Fruit fly (Drosophila melanogaster): ENCODE results near the gene Mfap1.

DNA sequence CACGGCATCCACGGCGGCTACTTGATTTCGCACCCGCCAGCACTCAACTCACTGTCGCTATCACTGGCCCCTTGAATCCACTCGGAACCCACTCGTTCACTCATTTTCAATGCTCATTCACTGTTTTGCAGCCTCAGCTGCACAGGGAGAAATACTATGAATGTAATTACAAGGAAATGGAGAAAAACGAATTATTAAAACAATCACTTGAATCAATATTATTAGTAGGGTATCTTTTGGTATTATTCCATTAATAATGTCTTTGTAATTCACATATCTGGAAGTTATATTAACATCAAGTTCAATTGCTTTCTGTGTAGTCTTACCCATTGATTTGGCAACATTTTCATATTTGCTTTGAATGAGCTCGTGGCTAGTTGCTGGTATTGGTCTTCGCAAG lies 40.2 kb upstream of the Mfap1 start:
- TF ChIP-seq pad (GFP tag; optimal IDR thresholded peaks at IDR 0.05) (no peak), CG1620 (GFP tag; optimal IDR thresholded peaks at IDR 0.05) (no peak), cnc (optimal IDR thresholded peaks at IDR 0.05) (no peak), CG12768 (GFP tag; optimal IDR thresholded peaks at IDR 0.05) (no peak), CG14711 (tag; optimal IDR thresholded peaks at IDR 0.05) (no peak), Crg-1 (GFP tag; optimal IDR thresholded peaks at IDR 0.05) (no peak), CG5204 (GFP tag; optimal IDR thresholded peaks at IDR 0.05) (no peak), CG33017 (tag; optimal IDR thresholded peaks at IDR 0.05) (no peak), tj (GFP tag; optimal IDR thresholded peaks at IDR 0.05) (no peak), ovo (GFP tag; optimal IDR thresholded peaks at IDR 0.05) (no peak), CG11617 (GFP tag; optimal IDR thresholded peaks at IDR 0.05) (no peak)

All from whole organism, adult.